Fruit fly (Drosophila melanogaster) whole organism, embryonic: ENCODE results near the gene CG31459.
A peak's percentile ranks its signal among the peaks of the same experiment; 100 is the strongest.

ENCODE experiments used
- Adf1 ChIP-seq: fragments of 200-800 bp; sonication (Bioruptor generic); IDR thresholded peaks from 2 replicates; pipeline ENCODE4 v1.3.6; 2022; ENCODE audit warnings: missing biosample characterization, missing genetic modification characterization
- Blimp-1 ChIP-seq: fragments of 200-800 bp; sonication (Bioruptor generic); optimal IDR thresholded peaks from 3 replicates; lab custom pipeline; 2018; ENCODE audit warnings: missing biosample characterization, missing genetic modification characterization, mild to moderate bottlenecking, moderate library complexity, missing genetic modification reagents
- CG10267 ChIP-seq: fragments of 200-800 bp; sonication (Bioruptor generic); optimal IDR thresholded peaks from 2 replicates; lab custom pipeline; 2018; ENCODE audit warnings: missing biosample characterization, mild to moderate bottlenecking, missing genetic modification characterization, moderate library complexity
- CG10979 ChIP-seq: fragments of 200-800 bp; sonication (Bioruptor generic); optimal IDR thresholded peaks from 2 replicates; lab custom pipeline; 2018; ENCODE audit warnings: missing biosample characterization, mild to moderate bottlenecking, missing genetic modification characterization, moderate library complexity
- CG11504 ChIP-seq: fragments of 200-800 bp; sonication (Bioruptor generic); optimal IDR thresholded peaks from 3 replicates; lab custom pipeline; 2019; ENCODE audit warnings: missing biosample characterization, mild to moderate bottlenecking, missing genetic modification characterization, moderate library complexity
- CG12104 ChIP-seq: fragments of 200-800 bp; sonication (Bioruptor generic); optimal IDR thresholded peaks from 3 replicates; lab custom pipeline; 2016; ENCODE audit warnings: missing biosample characterization, missing genetic modification characterization
- CG12236 ChIP-seq: fragments of 200-800 bp; sonication (Bioruptor generic); optimal IDR thresholded peaks from 2 replicates; lab custom pipeline; 2016; ENCODE audit warnings: missing biosample characterization, missing genetic modification characterization
- CG12391 ChIP-seq: fragments of 200-800 bp; sonication (Bioruptor generic); optimal IDR thresholded peaks from 3 replicates; lab custom pipeline; 2018; ENCODE audit warnings: missing biosample characterization, mild to moderate bottlenecking, missing genetic modification characterization, moderate library complexity
- CG13894 ChIP-seq: fragments of 200-800 bp; sonication (Bioruptor generic); optimal IDR thresholded peaks from 3 replicates; lab custom pipeline; 2018; ENCODE audit warnings: missing biosample characterization, mild to moderate bottlenecking, missing genetic modification characterization, moderate library complexity
- CG14710 ChIP-seq: fragments of 200-800 bp; sonication (Bioruptor generic); optimal IDR thresholded peaks from 3 replicates; lab custom pipeline; 2019; ENCODE audit warnings: missing biosample characterization, mild to moderate bottlenecking, missing genetic modification characterization, moderate library complexity
- CG17359 ChIP-seq: fragments of 200-800 bp; sonication (Bioruptor generic); optimal IDR thresholded peaks from 3 replicates; lab custom pipeline; 2018; ENCODE audit warnings: missing biosample characterization, mild to moderate bottlenecking, missing genetic modification characterization, moderate library complexity
- CG17361 ChIP-seq: fragments of 200-800 bp; sonication (Bioruptor generic); IDR thresholded peaks from 3 replicates; pipeline ENCODE4 v1.3.6; 2022; ENCODE audit warnings: missing biosample characterization, missing genetic modification characterization
- CG18262 ChIP-seq: fragments of 200-800 bp; optimal IDR thresholded peaks from 3 replicates; lab custom pipeline; 2019; ENCODE audit warnings: missing biosample characterization, mild to moderate bottlenecking, missing genetic modification characterization, moderate library complexity
- CG2678 ChIP-seq: fragments of 200-800 bp; sonication (Bioruptor generic); optimal IDR thresholded peaks from 3 replicates; lab custom pipeline; 2019; ENCODE audit warnings: missing biosample characterization, mild to moderate bottlenecking, missing genetic modification characterization, moderate library complexity
- CG2712 ChIP-seq: fragments of 200-800 bp; optimal IDR thresholded peaks from 3 replicates; lab custom pipeline; 2019; ENCODE audit warnings: missing biosample characterization, mild to moderate bottlenecking, missing genetic modification characterization, moderate library complexity
- CG30403 ChIP-seq: fragments of 200-800 bp; sonication (Bioruptor generic); optimal IDR thresholded peaks from 3 replicates; lab custom pipeline; 2016; ENCODE audit warnings: missing biosample characterization, missing genetic modification characterization
- CG4424 ChIP-seq: fragments of 200-800 bp; sonication (Bioruptor generic); optimal IDR thresholded peaks from 3 replicates; lab custom pipeline; 2016; ENCODE audit warnings: missing biosample characterization, missing genetic modification characterization
- CG4707 ChIP-seq: fragments of 200-800 bp; sonication (Bioruptor generic); optimal IDR thresholded peaks from 2 replicates; lab custom pipeline; 2018; ENCODE audit warnings: missing biosample characterization, mild to moderate bottlenecking, missing genetic modification characterization, moderate library complexity
- CG8281 ChIP-seq: fragments of 200-800 bp; sonication (Bioruptor generic); optimal IDR thresholded peaks from 2 replicates; lab custom pipeline; 2018; ENCODE audit warnings: missing biosample characterization, mild to moderate bottlenecking, missing genetic modification characterization, moderate library complexity
- CG8388 ChIP-seq: fragments of 200-800 bp; sonication (Bioruptor generic); optimal IDR thresholded peaks from 2 replicates; lab custom pipeline; 2019; ENCODE audit warnings: missing biosample characterization, mild to moderate bottlenecking, missing genetic modification characterization, moderate library complexity
- MTF-1 ChIP-seq: fragments of 200-800 bp; sonication (Bioruptor generic); optimal IDR thresholded peaks from 2 replicates; lab custom pipeline; 2018; ENCODE audit warnings: missing biosample characterization, mild to moderate bottlenecking, missing genetic modification characterization, borderline replicate concordance
- Oli ChIP-seq: fragments of 200-800 bp; sonication (Bioruptor generic); optimal IDR thresholded peaks from 2 replicates; lab custom pipeline; 2018; ENCODE audit warnings: missing biosample characterization, mild to moderate bottlenecking, missing genetic modification characterization, moderate library complexity
- PHDP ChIP-seq: fragments of 200-800 bp; sonication (Bioruptor generic); optimal IDR thresholded peaks from 3 replicates; lab custom pipeline; 2018; ENCODE audit warnings: missing biosample characterization, mild to moderate bottlenecking, missing genetic modification characterization, moderate library complexity
- Sox102F ChIP-seq: fragments of 200-800 bp; sonication (Bioruptor generic); optimal IDR thresholded peaks from 2 replicates; lab custom pipeline; 2018; ENCODE audit warnings: missing biosample characterization, mild to moderate bottlenecking, missing genetic modification characterization, moderate library complexity
- Ssrp ChIP-seq: fragments of 200-800 bp; sonication (Bioruptor generic); optimal IDR thresholded peaks from 2 replicates; lab custom pipeline; 2018; ENCODE audit warnings: missing biosample characterization, mild to moderate bottlenecking, missing genetic modification characterization, moderate library complexity
- Xrp1 ChIP-seq: fragments of 200-800 bp; sonication (Bioruptor generic); IDR thresholded peaks from 2 replicates; pipeline ENCODE4 v1.3.6; 2022; ENCODE audit warnings: missing biosample characterization, missing genetic modification characterization
- al ChIP-seq: fragments of 200-800 bp; sonication (Bioruptor generic); IDR thresholded peaks from 2 replicates; pipeline ENCODE4 v1.3.6; 2022; ENCODE audit warnings: missing biosample characterization, missing genetic modification characterization
- bsh ChIP-seq, 2 experiments: fragments of 200-800 bp; sonication (Bioruptor generic); optimal IDR thresholded peaks; 2 replicates each; lab custom pipeline; 2017 to 2018; ENCODE audit warnings: mild to moderate bottlenecking in 2 of 2, missing biosample characterization in 2 of 2, missing genetic modification characterization in 2 of 2, moderate library complexity in 1 of 2
- dmrt11E ChIP-seq: fragments of 200-800 bp; sonication (Bioruptor generic); optimal IDR thresholded peaks from 3 replicates; lab custom pipeline; 2018; ENCODE audit warnings: missing biosample characterization, mild to moderate bottlenecking, missing genetic modification characterization, moderate library complexity
- dmrt99B ChIP-seq: fragments of 200-800 bp; sonication (Bioruptor generic); optimal IDR thresholded peaks from 2 replicates; lab custom pipeline; 2018; ENCODE audit warnings: missing biosample characterization, mild to moderate bottlenecking, missing genetic modification characterization, moderate library complexity
- fru ChIP-seq: fragments of >200 bp; optimal IDR thresholded peaks from 2 replicates; lab custom pipeline; 2017
- gem ChIP-seq: fragments of 200-800 bp; sonication (Bioruptor generic); optimal IDR thresholded peaks from 2 replicates; lab custom pipeline; 2019; ENCODE audit warnings: missing biosample characterization, mild to moderate bottlenecking, missing genetic modification characterization, moderate library complexity
- grau ChIP-seq: fragments of 200-800 bp; optimal IDR thresholded peaks from 3 replicates; lab custom pipeline; 2019; ENCODE audit warnings: missing biosample characterization, mild to moderate bottlenecking, missing genetic modification characterization, moderate library complexity
- ham ChIP-seq: fragments of 200-800 bp; sonication (Bioruptor generic); IDR thresholded peaks from 2 replicates; pipeline ENCODE4 v1.3.6; 2022; ENCODE audit warnings: missing biosample characterization, missing genetic modification characterization
- hbn ChIP-seq: fragments of 200-800 bp; sonication (Bioruptor generic); IDR thresholded peaks from 2 replicates; pipeline ENCODE4 v1.3.6; 2022; ENCODE audit warnings: missing biosample characterization, missing genetic modification characterization; ENCODE audit not compliant: partially characterized antibody
- kni ChIP-seq: fragments of 200-800 bp; sonication (Bioruptor generic); optimal IDR thresholded peaks from 3 replicates; lab custom pipeline; 2017; ENCODE audit warnings: mild to moderate bottlenecking, missing biosample characterization, missing genetic modification reagents, missing genetic modification characterization
- lab ChIP-seq: fragments of 200-800 bp; sonication (Bioruptor generic); optimal IDR thresholded peaks from 3 replicates; lab custom pipeline; 2017; ENCODE audit warnings: missing biosample characterization, missing genetic modification characterization, mild to moderate bottlenecking, moderate library complexity, missing genetic modification reagents
- lola ChIP-seq, 3 experiments: fragments of >200 bp in 2 of 3; fragments of 200-800 bp in 1 of 3; sonication (Bioruptor generic) in 1 of 3; optimal IDR thresholded peaks; 2 replicates each; lab custom pipeline; 2017 to 2019; ENCODE audit warnings: missing biosample characterization in 3 of 3, missing genetic modification characterization in 3 of 3, mild to moderate bottlenecking in 1 of 3, moderate library complexity in 1 of 3
- nmo ChIP-seq: fragments of 200-800 bp; sonication (Bioruptor generic); optimal IDR thresholded peaks from 2 replicates; lab custom pipeline; 2018; ENCODE audit warnings: missing biosample characterization, mild to moderate bottlenecking, missing genetic modification characterization, moderate library complexity
- phol ChIP-seq: fragments of 200-800 bp; sonication (Bioruptor generic); optimal IDR thresholded peaks from 3 replicates; lab custom pipeline; 2018; ENCODE audit warnings: missing biosample characterization, mild to moderate bottlenecking, missing genetic modification characterization, moderate library complexity
- prd ChIP-seq, 3 experiments: fragments of >200 bp in 2 of 3; fragments of 200-800 bp in 1 of 3; sonication (Bioruptor generic) in 1 of 3; optimal IDR thresholded peaks in 2 of 3; IDR thresholded peaks in 1 of 3; 2 replicates in 2 of 3; 3 replicates in 1 of 3; pipeline versions ENCODE4 v1.3.6 to Lab custom; 2017 to 2022; ENCODE audit warnings: missing biosample characterization in 1 of 3, missing genetic modification characterization in 1 of 3
- scrt ChIP-seq: fragments of 200-800 bp; sonication (Bioruptor generic); optimal IDR thresholded peaks from 2 replicates; lab custom pipeline; 2018; ENCODE audit warnings: missing biosample characterization, mild to moderate bottlenecking, missing genetic modification characterization, moderate library complexity
- sens ChIP-seq: fragments of 200-800 bp; sonication (Bioruptor generic); peaks from one replicate; lab custom pipeline; 2016; ENCODE audit warnings: missing biosample characterization, missing genetic modification characterization
- trem ChIP-seq: fragments of 200-800 bp; optimal IDR thresholded peaks from 3 replicates; lab custom pipeline; 2019; ENCODE audit warnings: missing biosample characterization, mild to moderate bottlenecking, missing genetic modification characterization, moderate library complexity
- unpg ChIP-seq: fragments of 200-800 bp; sonication (Bioruptor generic); optimal IDR thresholded peaks from 3 replicates; lab custom pipeline; 2018; ENCODE audit warnings: missing biosample characterization, mild to moderate bottlenecking, missing genetic modification characterization, moderate library complexity

Gene CG31459

DNA sequence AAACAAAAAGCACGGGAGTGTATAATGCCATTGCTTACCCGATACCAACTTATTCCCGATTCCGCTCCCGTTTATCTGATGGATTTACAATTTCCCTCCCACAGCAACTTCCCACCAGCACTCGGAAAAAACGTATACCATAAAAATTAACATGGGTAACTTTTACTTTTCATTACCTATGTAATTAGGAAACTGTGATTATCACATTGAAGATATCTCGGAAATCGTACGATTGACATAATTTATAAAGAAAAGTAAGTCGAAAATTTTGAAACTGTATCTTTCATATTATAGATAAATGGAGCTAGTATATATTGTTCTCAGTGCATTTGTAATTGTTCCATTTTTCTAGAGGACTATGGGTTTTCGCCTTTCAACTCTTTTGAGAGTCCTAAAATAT is 38.9 kb upstream of the CG31459 start:
- TF ChIP-seq Sox102F (peak; percentile 35), dmrt99B (tag; lab: Kevin White, UChicago) (peak; percentile 2), CG17361 (GFP tag; lab: Robert Waterston, UW) (0 out of 3 replicates have a peak, but pooled peaks have one; percentile 13), hbn (GFP tag; lab: Robert Waterston, UW) (no peak), lab (GFP tag; lab: Kevin White, UChicago) (no peak), lola (GFP tag; optimal IDR thresholded peaks at IDR 0.05; lab: Kevin White, UChicago) (peak in 1 of 3 experiments; percentile 21), CG8281 (tag; lab: Kevin White, UChicago) (no peak), CG11504 (tag; lab: Kevin White, UChicago) (peak; percentile 30), CG4424 (GFP tag; lab: Kevin White, UChicago) (peak; percentile 28), unpg (GFP tag; lab: Kevin White, UChicago) (peak; percentile 31), dmrt11E (tag; lab: Kevin White, UChicago) (peak; percentile 43), CG18262 (tag; lab: Kevin White, UChicago) (peak; percentile 45), CG30403 (GFP tag; lab: Kevin White, UChicago) (peak; percentile 13), prd (optimal IDR thresholded peaks at IDR 0.05; lab: Kevin White, UChicago) (no peak), prd (GFP tag; IDR thresholded peaks at IDR 0.05; lab: Robert Waterston, UW) (peak; percentile 28; the same call in 1 of the 3 replicates), CG12104 (GFP tag; lab: Kevin White, UChicago) (no peak), CG17359 (tag; lab: Kevin White, UChicago) (peak; percentile 14), CG12236 (no peak), PHDP (peak; percentile 18), Ssrp (tag; lab: Kevin White, UChicago) (peak; percentile 3), fru (no peak), ham (GFP tag; lab: Robert Waterston, UW) (no peak), bsh (GFP tag; optimal IDR thresholded peaks at IDR 0.05; lab: Kevin White, UChicago) (peak in 1 of 2 experiments; percentile 57), gem (tag; lab: Kevin White, UChicago) (peak; percentile 60), CG8388 (peak; percentile 17), CG2712 (peak; percentile 44), CG12391 (peak; percentile 37), CG2678 (tag; lab: Kevin White, UChicago) (peak; percentile 12), Adf1 (GFP tag; lab: Robert Waterston, UW) (no peak), Xrp1 (GFP tag; lab: Robert Waterston, UW) (peak; percentile 22; the same call in 1 of the 2 replicates), al (no peak), CG10979 (tag; lab: Kevin White, UChicago) (peak; percentile 50), phol (tag; lab: Kevin White, UChicago) (peak; percentile 46), CG13894 (tag; lab: Kevin White, UChicago) (no peak), Blimp-1 (GFP tag; lab: Kevin White, UChicago) (peak; percentile 58), sens (GFP tag; lab: Kevin White, UChicago) (peak; percentile 86), Oli (tag; lab: Kevin White, UChicago) (peak; percentile 11), scrt (no peak), kni (GFP tag; lab: Kevin White, UChicago) (no peak), CG14710 (peak; percentile 42), nmo (GFP tag; lab: Kevin White, UChicago) (peak; percentile 6), MTF-1 (no peak), trem (tag; lab: Kevin White, UChicago) (peak; percentile 17), CG4707 (GFP tag; lab: Kevin White, UChicago) (peak; percentile 16), CG10267 (tag; lab: Kevin White, UChicago) (peak; percentile 5), grau (tag; lab: Kevin White, UChicago) (peak; percentile 19)
